Worm (Caenorhabditis elegans) whole organism, L4 larva: ENCODE results near the gene T03D8.6.

Experiments
- F10B5.3 ChIP-seq: sonication (generic microtip); optimal IDR thresholded peaks from 2 replicates; lab custom pipeline; 2016; ENCODE audit warnings: mild to moderate bottlenecking, missing genetic modification characterization, missing compliant biosample characterization
- F26F4.8 ChIP-seq: fragments of 200-800 bp; sonication (Bioruptor generic); conservative IDR thresholded peaks from 2 replicates; pipeline ENCODE4 v1.3.6; 2022; ENCODE audit warnings: missing genetic modification characterization, missing compliant biosample characterization
- F44E2.7 ChIP-seq: fragments of 200-800 bp; sonication (Bioruptor generic); IDR thresholded peaks from 2 replicates; pipeline ENCODE4 v2.1.2; 2022; ENCODE audit warnings: missing genetic modification characterization, missing compliant biosample characterization
- Y75B8A.6 ChIP-seq: fragments of 200-800 bp; sonication (Bioruptor generic); IDR thresholded peaks from 2 replicates; pipeline ENCODE4 v1.3.6; 2022; ENCODE audit warnings: missing genetic modification reagents, missing genetic modification characterization, missing compliant biosample characterization
- ZK337.2 ChIP-seq: fragments of 200-800 bp; sonication (Bioruptor generic); IDR thresholded peaks from 2 replicates; pipeline ENCODE4 v1.3.6; 2022; ENCODE audit warnings: missing genetic modification reagents, missing genetic modification characterization, missing compliant biosample characterization
- ZK546.5 ChIP-seq, 2 experiments: sonication (generic microtip); optimal IDR thresholded peaks; 2 replicates each; lab custom pipeline; 2017; ENCODE audit warnings: missing biosample characterization in 2 of 2, missing genetic modification characterization in 2 of 2
- aly-2 ChIP-seq: sonication (generic microtip); optimal IDR thresholded peaks from 2 replicates; lab custom pipeline; 2018; ENCODE audit warnings: missing biosample characterization, missing genetic modification characterization
- ama-1 ChIP-seq: fragments of 150-350 bp; optimal IDR thresholded peaks from 2 replicates; lab custom pipeline; 2014; ENCODE audit warnings: inconsistent platforms, mixed read lengths
- attf-4 ChIP-seq: sonication (generic microtip); optimal IDR thresholded peaks from 3 replicates; lab custom pipeline; 2017; ENCODE audit warnings: missing biosample characterization, missing genetic modification characterization
- ceh-20 ChIP-seq: fragments of 200-800 bp; sonication (Bioruptor generic); IDR thresholded peaks from 2 replicates; pipeline ENCODE4 v1.3.6; 2022; ENCODE audit warnings: missing genetic modification reagents, missing genetic modification characterization, missing compliant biosample characterization
- ceh-28 ChIP-seq: fragments of 150-350 bp; optimal IDR thresholded peaks from 2 replicates; lab custom pipeline; 2014; ENCODE audit warnings: missing biosample characterization, missing genetic modification reagents, missing genetic modification characterization
- ceh-44 ChIP-seq: fragments of 200-800 bp; sonication (Bioruptor generic); IDR thresholded peaks from 2 replicates; pipeline ENCODE4 v1.3.6; 2022; ENCODE audit warnings: missing genetic modification reagents, missing genetic modification characterization, missing compliant biosample characterization
- ceh-62 ChIP-seq: sonication (generic microtip); optimal IDR thresholded peaks from 2 replicates; lab custom pipeline; 2017; ENCODE audit warnings: missing biosample characterization, missing genetic modification characterization
- ceh-82 ChIP-seq: sonication (generic microtip); optimal IDR thresholded peaks from 2 replicates; lab custom pipeline; 2017; ENCODE audit warnings: missing biosample characterization, missing genetic modification characterization
- cey-2 ChIP-seq: sonication (generic microtip); optimal IDR thresholded peaks from 3 replicates; lab custom pipeline; 2017; ENCODE audit warnings: missing genetic modification characterization, mild to moderate bottlenecking, missing compliant biosample characterization, antibody characterized with exemption, borderline replicate concordance; ENCODE audit not compliant: insufficient read depth
- ctbp-1 ChIP-seq: fragments of 200-800 bp; sonication (Bioruptor generic); IDR thresholded peaks from 2 replicates; pipeline ENCODE4 v1.3.6; 2022; ENCODE audit warnings: missing genetic modification reagents, missing genetic modification characterization, missing compliant biosample characterization
- dmd-8 ChIP-seq: fragments of 200-800 bp; sonication (Bioruptor generic); IDR thresholded peaks from 2 replicates; pipeline ENCODE4 v1.3.6; 2022; ENCODE audit warnings: missing genetic modification characterization, missing compliant biosample characterization
- dmd-9 ChIP-seq: fragments of 200-800 bp; sonication (Bioruptor generic); IDR thresholded peaks from 2 replicates; pipeline ENCODE4 v1.3.6; 2022; ENCODE audit warnings: missing genetic modification reagents, missing genetic modification characterization, missing compliant biosample characterization
- dpl-1 ChIP-seq: fragments of 150-350 bp; optimal IDR thresholded peaks from 2 replicates; lab custom pipeline; 2014; ENCODE audit warnings: missing biosample characterization, missing genetic modification reagents, missing genetic modification characterization
- fkh-10 ChIP-seq: fragments of 150-350 bp; optimal IDR thresholded peaks from 2 replicates; lab custom pipeline; 2014; ENCODE audit warnings: missing biosample characterization, missing genetic modification reagents, missing genetic modification characterization
- hmg-1.1 ChIP-seq: fragments of 200-800 bp; sonication (Bioruptor generic); IDR thresholded peaks from 2 replicates; pipeline ENCODE4 v1.3.6; 2022; ENCODE audit warnings: missing genetic modification reagents, missing genetic modification characterization, missing compliant biosample characterization
- jun-1 ChIP-seq: fragments of 150-350 bp; optimal IDR thresholded peaks from 2 replicates; lab custom pipeline; 2014; ENCODE audit warnings: missing biosample characterization, missing genetic modification reagents, missing genetic modification characterization
- lin-13 ChIP-seq: fragments of 150-350 bp; optimal IDR thresholded peaks from 2 replicates; lab custom pipeline; 2014; ENCODE audit warnings: missing biosample characterization, missing genetic modification reagents, missing genetic modification characterization
- lin-15B ChIP-seq: fragments of 150-350 bp; sonication (generic microtip); optimal IDR thresholded peaks from 3 replicates; lab custom pipeline; 2014; ENCODE audit warnings: missing biosample characterization, missing genetic modification characterization
- lir-3 ChIP-seq: sonication (generic microtip); optimal IDR thresholded peaks from 2 replicates; lab custom pipeline; 2016; ENCODE audit warnings: mild to moderate bottlenecking, missing genetic modification characterization, missing compliant biosample characterization
- madf-5 ChIP-seq, 2 experiments: fragments of 200-800 bp; sonication (Bioruptor generic); IDR thresholded peaks; 2 replicates each; pipeline ENCODE4 v1.3.6; 2022; ENCODE audit warnings: missing compliant biosample characterization in 2 of 2, missing genetic modification characterization in 2 of 2
- mdl-1 ChIP-seq, 2 experiments: fragments of 150-350 bp in 1 of 2; sonication (generic microtip) in 1 of 2; optimal IDR thresholded peaks; 2 replicates each; lab custom pipeline; 2014 to 2017; ENCODE audit warnings: missing biosample characterization in 2 of 2, missing genetic modification characterization in 2 of 2
- mep-1 ChIP-seq: fragments of 150-350 bp; sonication (generic microtip); optimal IDR thresholded peaks from 3 replicates; lab custom pipeline; 2014; ENCODE audit warnings: missing biosample characterization, missing genetic modification characterization
- mes-2 ChIP-seq: sonication (generic microtip); optimal IDR thresholded peaks from 2 replicates; lab custom pipeline; 2016; ENCODE audit warnings: missing genotype, mild to moderate bottlenecking, missing genetic modification characterization, missing compliant biosample characterization; ENCODE audit not compliant: poor library complexity, severe bottlenecking
- mxl-2 ChIP-seq: fragments of 200-800 bp; sonication (Bioruptor generic); conservative IDR thresholded peaks from 2 replicates; pipeline ENCODE4 v1.3.6; 2022; ENCODE audit warnings: missing genetic modification reagents, missing genetic modification characterization, missing compliant biosample characterization
- nhr-10 ChIP-seq: fragments of 150-350 bp; optimal IDR thresholded peaks from 2 replicates; lab custom pipeline; 2014; ENCODE audit warnings: missing biosample characterization, missing genetic modification characterization
- nhr-102 ChIP-seq: sonication (generic microtip); optimal IDR thresholded peaks from 2 replicates; lab custom pipeline; 2016; ENCODE audit warnings: mild to moderate bottlenecking, missing genetic modification characterization, moderate library complexity, missing compliant biosample characterization
- nhr-111 ChIP-seq: fragments of 200-800 bp; sonication (Bioruptor generic); optimal IDR thresholded peaks from 2 replicates; lab custom pipeline; 2018; ENCODE audit warnings: mild to moderate bottlenecking, missing genetic modification characterization, missing compliant biosample characterization
- nhr-25 ChIP-seq: sonication (generic microtip); optimal IDR thresholded peaks from 2 replicates; lab custom pipeline; 2017; ENCODE audit warnings: missing genetic modification characterization, mild to moderate bottlenecking, missing compliant biosample characterization, antibody characterized with exemption, moderate library complexity, borderline replicate concordance; ENCODE audit not compliant: insufficient read depth
- nhr-28 ChIP-seq: fragments of 150-350 bp; optimal IDR thresholded peaks from 2 replicates; lab custom pipeline; 2014; ENCODE audit warnings: missing biosample characterization, missing genetic modification characterization
- nhr-41 ChIP-seq: fragments of 200-800 bp; sonication (Bioruptor generic); IDR thresholded peaks from 2 replicates; pipeline ENCODE4 v1.3.6; 2022; ENCODE audit warnings: missing genetic modification reagents, missing genetic modification characterization, missing compliant biosample characterization
- nhr-42 ChIP-seq: fragments of 200-800 bp; sonication (Bioruptor generic); IDR thresholded peaks from 2 replicates; pipeline ENCODE4 v1.3.6; 2022; ENCODE audit warnings: missing genetic modification characterization, missing compliant biosample characterization
- php-3 ChIP-seq: fragments of 200-800 bp; sonication (Bioruptor generic); IDR thresholded peaks from 2 replicates; pipeline ENCODE4 v1.3.6; 2022; ENCODE audit warnings: missing genetic modification reagents, missing genetic modification characterization, missing compliant biosample characterization
- pqm-1 ChIP-seq: sonication (generic microtip); optimal IDR thresholded peaks from 2 replicates; lab custom pipeline; 2017; ENCODE audit warnings: missing biosample characterization, missing genetic modification characterization
- rbr-2 ChIP-seq: sonication (generic microtip); optimal IDR thresholded peaks from 2 replicates; lab custom pipeline; 2016; ENCODE audit warnings: missing genotype, missing genetic modification characterization, missing compliant biosample characterization
- set-16 ChIP-seq: fragments of 200-800 bp; sonication (Bioruptor generic); IDR thresholded peaks from 2 replicates; pipeline ENCODE4 v1.3.6; 2022; ENCODE audit warnings: missing genetic modification reagents, missing genetic modification characterization, missing compliant biosample characterization
- snpc-1.2 ChIP-seq: fragments of 200-800 bp; sonication (Bioruptor generic); IDR thresholded peaks from 2 replicates; pipeline ENCODE4 v1.3.6; 2022; ENCODE audit warnings: missing genetic modification reagents, missing genetic modification characterization, missing compliant biosample characterization
- snpc-4 ChIP-seq: fragments of 150-350 bp; optimal IDR thresholded peaks from 2 replicates; lab custom pipeline; 2014; ENCODE audit warnings: missing biosample characterization, missing genetic modification characterization
- spr-1 ChIP-seq: sonication (generic microtip); optimal IDR thresholded peaks from 2 replicates; lab custom pipeline; 2016; ENCODE audit warnings: mild to moderate bottlenecking, missing genetic modification characterization, missing compliant biosample characterization
- spr-3 ChIP-seq: fragments of 200-800 bp; sonication (Bioruptor generic); optimal IDR thresholded peaks from 2 replicates; lab custom pipeline; 2018; ENCODE audit warnings: mild to moderate bottlenecking, missing genetic modification characterization, missing compliant biosample characterization
- tag-97 ChIP-seq: fragments of 200-800 bp; sonication (Bioruptor generic); IDR thresholded peaks from 2 replicates; pipeline ENCODE4 v1.3.6; 2022; ENCODE audit warnings: missing genetic modification characterization, missing compliant biosample characterization
- unc-130 ChIP-seq: sonication (generic microtip); optimal IDR thresholded peaks from 2 replicates; lab custom pipeline; 2016; ENCODE audit warnings: missing genetic modification reagents, missing genetic modification characterization, missing compliant biosample characterization
- unc-39 ChIP-seq: sonication (generic microtip); optimal IDR thresholded peaks from 2 replicates; lab custom pipeline; 2017; ENCODE audit warnings: missing biosample characterization, missing genetic modification characterization
- zag-1 ChIP-seq: fragments of 150-350 bp; optimal IDR thresholded peaks from 2 replicates; lab custom pipeline; 2014; ENCODE audit warnings: missing biosample characterization, missing genetic modification characterization
- zip-11 ChIP-seq: fragments of 200-800 bp; sonication (Bioruptor generic); IDR thresholded peaks from 2 replicates; pipeline ENCODE4 v1.3.6; 2022; ENCODE audit warnings: missing genetic modification characterization, missing compliant biosample characterization
- zip-2 ChIP-seq: fragments of 150-350 bp; optimal IDR thresholded peaks from 2 replicates; lab custom pipeline; 2014; ENCODE audit warnings: missing biosample characterization, missing genetic modification characterization
- ztf-11 ChIP-seq: fragments of 150-350 bp; optimal IDR thresholded peaks from 2 replicates; lab custom pipeline; 2014; ENCODE audit warnings: missing biosample characterization, missing genetic modification characterization

Gene T03D8.6

DNA sequence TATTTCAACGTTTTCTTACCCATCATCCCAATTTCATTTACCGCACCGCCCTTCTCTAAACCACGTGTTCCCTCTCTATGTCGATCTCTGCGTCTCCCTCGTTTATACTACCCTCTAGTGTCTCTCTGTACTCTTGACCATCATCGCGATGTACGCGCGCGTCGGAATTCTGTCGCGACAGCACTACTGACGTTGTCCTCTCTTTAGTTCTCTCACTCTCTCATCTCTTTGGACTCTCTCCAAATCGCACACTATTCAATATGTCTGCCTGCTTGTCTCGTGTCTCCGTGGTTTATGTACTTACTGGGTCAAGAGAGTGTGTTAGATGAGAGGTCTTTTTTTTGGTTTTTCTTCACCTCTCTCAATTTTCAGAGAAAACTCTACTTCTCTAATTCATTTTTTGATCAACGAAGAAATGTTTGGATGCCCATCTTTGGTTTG is 41.9 kb downstream of the T03D8.6 start (continued):
- TF ChIP-seq set-16 (GFP tag; lab: Robert Waterston, UW) = peak; percentile 76
- TF ChIP-seq mep-1 (tag; lab: Kevin White, UChicago) = peak; percentile 95
- TF ChIP-seq nhr-10 (tag; lab: Kevin White, UChicago) = peak; percentile 77
- peak; percentile 97 for TF ChIP-seq rbr-2 (tag; lab: Kevin White, UChicago)
- no peak for TF ChIP-seq F44E2.7
- peak; percentile 72 for TF ChIP-seq php-3 (GFP tag; lab: Robert Waterston, UW)
- TF ChIP-seq lin-15B (tag; lab: Kevin White, UChicago) = no peak
- peak; percentile 72; the same call in 1 of the 2 replicates for TF ChIP-seq nhr-41 (GFP tag; lab: Robert Waterston, UW)
- TF ChIP-seq Y75B8A.6 = no peak
- peak; percentile 87 for TF ChIP-seq mes-2 (tag; lab: Kevin White, UChicago)
- TF ChIP-seq zag-1 (tag; lab: Kevin White, UChicago) = peak; percentile 20
- peak; percentile 95 for TF ChIP-seq fkh-10 (GFP tag; lab: Kevin White, UChicago)
- TF ChIP-seq zip-11 = no peak
- TF ChIP-seq jun-1 (tag; lab: Kevin White, UChicago) = peak; percentile 90
- TF ChIP-seq lir-3 (tag; lab: Kevin White, UChicago) = no peak
- no peak for TF ChIP-seq attf-4 (tag; lab: Kevin White, UChicago)
- peak; percentile 67 for TF ChIP-seq zip-2 (tag; lab: Kevin White, UChicago)
- peak; percentile 74 for TF ChIP-seq dmd-9
- TF ChIP-seq nhr-111 (GFP tag; lab: Kevin White, UChicago) = no peak
- TF ChIP-seq nhr-42 (GFP tag; lab: Robert Waterston, UW) = peak; percentile 76; the same call in 1 of the 2 replicates
- peak; percentile 84 for TF ChIP-seq nhr-102 (tag; lab: Kevin White, UChicago)
- peak; percentile 96 for TF ChIP-seq ctbp-1
- peak; percentile 97 for TF ChIP-seq hmg-1.1 (GFP tag; lab: Robert Waterston, UW)
- peak; percentile 52 for TF ChIP-seq spr-3 (GFP tag; lab: Kevin White, UChicago)
- peak; percentile 93; the same call in 1 of the 2 replicates for TF ChIP-seq ceh-20 (GFP tag; lab: Robert Waterston, UW)
- no peak for TF ChIP-seq F26F4.8 (GFP tag; lab: Robert Waterston, UW)
- no peak for TF ChIP-seq aly-2 (tag; lab: Kevin White, UChicago)
- 0 out of 2 replicates have a peak, but pooled peaks have one; percentile 14 for TF ChIP-seq dmd-8
- no peak for TF ChIP-seq cey-2 (tag; lab: Kevin White, UChicago)
- no peak for TF ChIP-seq ceh-62 (tag; lab: Kevin White, UChicago)
- peak; percentile 75 for TF ChIP-seq F10B5.3 (tag; lab: Kevin White, UChicago)
- no peak for TF ChIP-seq ZK337.2 (GFP tag; lab: Robert Waterston, UW)
- peak; percentile 6 for TF ChIP-seq ceh-28 (tag; lab: Kevin White, UChicago)
- TF ChIP-seq mxl-2 = no peak
- TF ChIP-seq ceh-44 (GFP tag; lab: Robert Waterston, UW) = no peak
- no peak for TF ChIP-seq tag-97 (GFP tag; lab: Robert Waterston, UW)
- TF ChIP-seq ceh-82 (tag; lab: Kevin White, UChicago) = no peak
- peak in 1 of 2 experiments; percentile 36 for TF ChIP-seq ZK546.5 (tag; optimal IDR thresholded peaks at IDR 0.05; lab: Kevin White, UChicago)
- peak; percentile 7 for TF ChIP-seq snpc-4
- peak; percentile 92 for TF ChIP-seq nhr-25 (tag; lab: Kevin White, UChicago)
- no peak for TF ChIP-seq ztf-11 (tag; lab: Kevin White, UChicago)
- TF ChIP-seq dpl-1 (GFP tag; lab: Kevin White, UChicago) = peak; percentile 70
- 0 out of 2 replicates have a peak, but pooled peaks have one; percentile 49 for TF ChIP-seq snpc-1.2
- peak; percentile 93 for TF ChIP-seq nhr-28 (tag; lab: Kevin White, UChicago)
- peak; percentile 5 for TF ChIP-seq ama-1 (lab: Kevin White, UChicago)
- peak; percentile 8 for TF ChIP-seq unc-130 (GFP tag; lab: Kevin White, UChicago)
- TF ChIP-seq unc-39 (tag; lab: Kevin White, UChicago) = no peak
- no peak for TF ChIP-seq madf-5 (GFP tag; IDR thresholded peaks at IDR 0.05; lab: Robert Waterston, UW)
- TF ChIP-seq mdl-1 (tag; optimal IDR thresholded peaks at IDR 0.05; lab: Kevin White, UChicago) = peak; percentile 89 to 99
- peak; percentile 44 for TF ChIP-seq lin-13 (GFP tag; lab: Kevin White, UChicago)
- TF ChIP-seq spr-1 (tag; lab: Kevin White, UChicago) = peak; percentile 89
- peak; percentile 33 for TF ChIP-seq pqm-1 (tag; lab: Kevin White, UChicago)
